Fruit fly (Drosophila melanogaster): ENCODE results near the gene Nhe2.

DNA sequence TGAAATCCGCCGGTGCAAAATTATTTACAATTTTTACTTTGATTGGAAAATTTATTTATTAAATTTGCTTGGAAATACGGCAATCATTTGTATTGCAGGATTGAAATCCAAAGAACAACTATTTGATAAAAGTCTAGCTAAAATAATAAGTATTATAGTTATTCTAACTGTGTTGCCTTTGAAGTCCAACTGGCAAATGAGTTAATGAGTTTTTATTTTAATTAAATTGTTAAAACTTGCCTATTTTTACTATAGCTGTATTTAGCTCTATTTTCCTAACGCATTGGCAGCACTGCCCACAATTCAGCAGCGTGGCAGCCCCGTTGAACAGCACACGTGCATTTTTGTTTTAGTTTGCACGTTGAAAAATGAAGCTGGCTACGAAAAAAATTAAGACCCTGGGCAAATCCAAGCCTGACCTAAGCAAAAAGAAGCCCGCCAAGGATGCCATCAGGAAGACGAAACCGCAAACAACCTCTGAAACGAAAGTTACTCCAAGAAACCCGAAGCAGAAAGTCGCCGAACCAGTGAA lies 59.0 kb downstream of the Nhe2 start, which contains the start of gene Noc2:
- TF ChIP-seq aop (GFP tag; IDR thresholded peaks at IDR 0.05) (no peak), ems (GFP tag; optimal IDR thresholded peaks at IDR 0.05) (peak; percentile 21), ham (GFP tag; IDR thresholded peaks at IDR 0.05) (no peak)

Data from whole organism, embryonic.